Worm (Caenorhabditis elegans) whole organism, L3 larva: ENCODE data around the gene dpy-1.
A peak's percentile ranks its signal among the peaks of the same experiment; 100 is the strongest.

Experiments used
- R02D3.7 ChIP-seq: fragments of 150-350 bp; optimal IDR thresholded peaks from 2 replicates; lab custom pipeline; 2014; ENCODE audit warnings: missing biosample characterization, missing genetic modification characterization
- aly-2 ChIP-seq: fragments of 150-350 bp; optimal IDR thresholded peaks from 2 replicates; lab custom pipeline; 2014; ENCODE audit warnings: missing biosample characterization, missing genetic modification characterization
- ceh-28 ChIP-seq: fragments of 150-350 bp; optimal IDR thresholded peaks from 2 replicates; lab custom pipeline; 2014; ENCODE audit warnings: missing biosample characterization, missing genetic modification reagents, missing genetic modification characterization
- ceh-9 ChIP-seq: sonication (generic microtip); optimal IDR thresholded peaks from 2 replicates; lab custom pipeline; 2018; ENCODE audit warnings: missing biosample characterization, missing genetic modification characterization
- egl-27 ChIP-seq: sonication (generic microtip); optimal IDR thresholded peaks from 4 replicates; lab custom pipeline; 2017; ENCODE audit warnings: missing biosample characterization, missing genetic modification reagents, missing genetic modification characterization
- egl-5 ChIP-seq: fragments of 150-350 bp; optimal IDR thresholded peaks from 2 replicates; lab custom pipeline; 2017; ENCODE audit warnings: missing biosample characterization, missing genetic modification reagents, missing genetic modification characterization, inconsistent platforms
- elt-2 ChIP-seq: sonication (generic microtip); optimal IDR thresholded peaks from 2 replicates; lab custom pipeline; 2016; ENCODE audit warnings: missing genetic modification reagents, mild to moderate bottlenecking, missing genetic modification characterization, missing compliant biosample characterization
- elt-3 ChIP-seq, 3 experiments: fragments of 150-350 bp in 1 of 3; sonication (generic microtip) in 2 of 3; optimal IDR thresholded peaks; 2 replicates in 2 of 3; 4 replicates in 1 of 3; lab custom pipeline; 2014 to 2017; ENCODE audit warnings: missing biosample characterization in 3 of 3, missing genetic modification characterization in 3 of 3
- eor-1 ChIP-seq, 2 experiments: fragments of 150-350 bp; optimal IDR thresholded peaks; 2 replicates each; lab custom pipeline; 2014 to 2018; ENCODE audit warnings: missing biosample characterization in 2 of 2, missing genetic modification characterization in 2 of 2
- fkh-10 ChIP-seq: sonication (generic microtip); optimal IDR thresholded peaks from 2 replicates; lab custom pipeline; 2017; ENCODE audit warnings: missing biosample characterization, missing genetic modification reagents, missing genetic modification characterization
- hmg-11 ChIP-seq: sonication (generic microtip); optimal IDR thresholded peaks from 2 replicates; lab custom pipeline; 2016; ENCODE audit warnings: missing genetic modification characterization, missing compliant biosample characterization
- jun-1 ChIP-seq: fragments of 150-350 bp; optimal IDR thresholded peaks from 2 replicates; lab custom pipeline; 2014; ENCODE audit warnings: missing biosample characterization, missing genetic modification reagents, missing genetic modification characterization
- lin-15B ChIP-seq: fragments of 150-350 bp; optimal IDR thresholded peaks from 2 replicates; lab custom pipeline; 2014; ENCODE audit warnings: missing biosample characterization, missing genetic modification characterization
- lsy-12 ChIP-seq: sonication (generic microtip); optimal IDR thresholded peaks from 2 replicates; lab custom pipeline; 2016; ENCODE audit warnings: mild to moderate bottlenecking, missing genetic modification characterization, missing compliant biosample characterization
- mdl-1 ChIP-seq: fragments of 150-350 bp; optimal IDR thresholded peaks from 2 replicates; lab custom pipeline; 2014; ENCODE audit warnings: missing biosample characterization, missing genetic modification characterization
- mml-1 ChIP-seq: fragments of 150-350 bp; sonication (generic microtip); optimal IDR thresholded peaks from 3 replicates; lab custom pipeline; 2014; ENCODE audit warnings: missing biosample characterization, missing genetic modification characterization
- nfya-1 ChIP-seq: sonication (generic microtip); optimal IDR thresholded peaks from 2 replicates; lab custom pipeline; 2017; ENCODE audit warnings: missing genetic modification characterization, mild to moderate bottlenecking, missing compliant biosample characterization, antibody characterized with exemption, moderate library complexity; ENCODE audit not compliant: insufficient read depth
- nhr-23 ChIP-seq: fragments of 150-350 bp; optimal IDR thresholded peaks from 2 replicates; lab custom pipeline; 2014; ENCODE audit warnings: missing biosample characterization, missing genetic modification reagents, missing genetic modification characterization
- nhr-237 ChIP-seq: fragments of 150-350 bp; optimal IDR thresholded peaks from 2 replicates; lab custom pipeline; 2014; ENCODE audit warnings: missing biosample characterization, missing genetic modification characterization
- nhr-28 ChIP-seq: fragments of 150-350 bp; optimal IDR thresholded peaks from 2 replicates; lab custom pipeline; 2014; ENCODE audit warnings: missing biosample characterization, missing genetic modification characterization
- nhr-67 ChIP-seq: fragments of 150-350 bp; optimal IDR thresholded peaks from 2 replicates; lab custom pipeline; 2014; ENCODE audit warnings: missing biosample characterization, missing genetic modification characterization
- nhr-76 ChIP-seq: fragments of 150-350 bp; sonication (generic microtip); optimal IDR thresholded peaks from 5 replicates; lab custom pipeline; 2014; ENCODE audit warnings: missing biosample characterization, missing genetic modification characterization
- nhr-77 ChIP-seq: fragments of 150-350 bp; optimal IDR thresholded peaks from 2 replicates; lab custom pipeline; 2014; ENCODE audit warnings: missing biosample characterization, missing genetic modification characterization
- pha-4 ChIP-seq: fragments of 150-350 bp; optimal IDR thresholded peaks from 2 replicates; lab custom pipeline; 2014; ENCODE audit warnings: missing biosample characterization, missing genetic modification reagents, missing genetic modification characterization
- pqm-1 ChIP-seq: fragments of 150-350 bp; optimal IDR thresholded peaks from 2 replicates; lab custom pipeline; 2017; ENCODE audit warnings: missing biosample characterization, missing genetic modification characterization, inconsistent platforms
- sea-2 ChIP-seq: fragments of 150-350 bp; sonication (generic microtip); optimal IDR thresholded peaks from 4 replicates; lab custom pipeline; 2014; ENCODE audit warnings: missing biosample characterization, missing genetic modification reagents, missing genetic modification characterization
- snpc-4 ChIP-seq: fragments of 150-350 bp; optimal IDR thresholded peaks from 2 replicates; lab custom pipeline; 2014; ENCODE audit warnings: missing biosample characterization, missing genetic modification characterization
- zag-1 ChIP-seq: fragments of 150-350 bp; optimal IDR thresholded peaks from 2 replicates; lab custom pipeline; 2014; ENCODE audit warnings: missing biosample characterization, missing genetic modification characterization
- ztf-4 ChIP-seq: fragments of 150-350 bp; optimal IDR thresholded peaks from 2 replicates; lab custom pipeline; 2014; ENCODE audit warnings: missing biosample characterization, missing genetic modification characterization

dpy-1 gene

DNA sequence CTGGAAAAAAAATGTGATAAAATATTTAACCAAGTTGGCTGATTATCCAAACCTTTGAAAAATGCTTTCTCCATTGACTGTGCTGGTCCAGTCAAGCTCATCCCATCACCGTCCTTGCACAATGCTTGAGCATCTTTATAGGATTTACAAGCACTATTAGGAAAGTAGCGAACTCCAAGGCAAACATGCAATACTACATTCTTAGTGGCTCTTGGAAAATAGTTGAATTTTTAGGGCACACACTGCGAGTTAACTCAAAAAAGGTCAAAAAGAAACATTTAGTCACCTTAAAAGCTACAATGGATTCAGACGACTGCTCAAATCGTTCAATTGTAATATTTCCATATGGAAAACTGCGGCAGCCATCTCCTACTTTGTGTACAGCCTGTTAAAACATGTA, 6.3 kb upstream of the dpy-1 start, which contains the start of gene M01E10.3:
TSS of gene M01E10.3 (minus strand) at position 101 of the 400 bp plus-strand sequence.
- TF ChIP-seq ztf-4 (tag; lab: Kevin White, UChicago): no peak
- TF ChIP-seq ceh-9 (tag; lab: Kevin White, UChicago): no peak
- no peak for TF ChIP-seq pha-4 (tag; lab: Kevin White, UChicago)
- TF ChIP-seq snpc-4: no peak

DNA sequence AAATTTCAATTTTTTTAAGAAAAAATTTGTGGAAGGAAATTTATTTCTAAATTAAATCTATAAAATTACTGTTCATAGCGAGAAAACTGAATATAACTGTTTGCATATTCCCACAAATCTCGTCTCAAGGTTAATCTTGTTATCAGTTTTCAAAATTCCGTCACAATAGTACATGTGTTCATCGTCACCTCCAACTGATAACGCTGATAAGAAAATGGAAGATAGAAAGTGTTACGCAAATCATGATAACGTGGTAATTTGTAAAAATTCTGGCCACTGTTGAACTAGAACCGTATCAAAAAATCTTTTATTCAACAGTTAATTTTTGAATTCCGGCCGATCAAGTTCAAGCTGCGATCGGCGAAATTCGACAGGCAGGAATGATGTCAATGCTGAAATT, 5.6 kb upstream of the dpy-1 start:
- TF ChIP-seq pha-4 (tag; lab: Kevin White, UChicago): no peak
- TF ChIP-seq pqm-1 (tag; lab: Kevin White, UChicago): peak; percentile 80
- TF ChIP-seq elt-3 (tag; optimal IDR thresholded peaks at IDR 0.05; lab: Kevin White, UChicago): peak in 1 of 3 experiments; percentile 45
- peak; percentile 84 for TF ChIP-seq elt-2 (tag; lab: Kevin White, UChicago)

DNA sequence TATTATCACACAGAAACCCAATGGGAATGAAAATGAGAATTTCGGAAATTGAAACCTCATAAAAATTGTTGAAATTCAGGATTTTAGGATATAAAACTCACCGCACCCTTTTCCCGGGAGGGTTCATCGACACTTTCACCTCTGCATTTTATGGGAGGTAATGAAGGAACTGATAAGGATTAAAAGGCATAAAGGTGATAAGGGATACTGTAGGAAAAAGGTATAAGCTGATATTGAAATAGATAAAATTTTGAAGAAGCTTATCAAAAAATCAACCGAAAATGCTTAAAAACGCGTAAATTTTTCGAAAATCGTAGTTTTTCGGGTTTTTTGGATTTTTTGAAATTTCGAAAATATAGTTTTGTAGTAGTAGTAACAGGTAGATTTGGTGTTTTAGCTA, 2.7 kb upstream of the dpy-1 start:
- TF ChIP-seq pqm-1 (tag; lab: Kevin White, UChicago) (peak; percentile 25), elt-2 (tag; lab: Kevin White, UChicago) (peak; percentile 76), eor-1 (tag; optimal IDR thresholded peaks at IDR 0.05; lab: Kevin White, UChicago) (no peak), fkh-10 (GFP tag; lab: Kevin White, UChicago) (no peak)

DNA sequence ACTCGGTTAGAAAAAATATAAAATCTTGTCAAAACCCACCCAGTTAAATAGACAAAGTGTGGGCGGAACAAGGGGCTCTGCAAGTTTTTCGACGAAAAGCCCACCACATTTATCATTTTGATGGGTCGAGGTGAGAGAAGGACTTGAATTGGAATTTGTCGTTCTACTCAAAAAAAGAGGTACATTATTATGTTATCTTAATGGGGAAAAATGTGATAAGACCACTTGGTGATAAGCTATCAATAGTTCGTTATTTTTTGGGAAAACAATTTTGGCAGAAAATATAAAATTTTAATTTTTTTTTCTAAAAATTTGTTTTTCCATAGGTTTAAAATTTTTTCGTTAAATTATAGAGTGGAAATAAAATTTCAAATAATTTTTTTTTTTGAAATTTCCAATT, 2.0 kb upstream of the dpy-1 start:
- TF ChIP-seq elt-2 (tag; lab: Kevin White, UChicago): peak; percentile 52
- TF ChIP-seq nhr-77 (tag; lab: Kevin White, UChicago): no peak
- TF ChIP-seq ztf-4 (tag; lab: Kevin White, UChicago): no peak
- TF ChIP-seq nhr-237 (tag; lab: Kevin White, UChicago): no peak

DNA sequence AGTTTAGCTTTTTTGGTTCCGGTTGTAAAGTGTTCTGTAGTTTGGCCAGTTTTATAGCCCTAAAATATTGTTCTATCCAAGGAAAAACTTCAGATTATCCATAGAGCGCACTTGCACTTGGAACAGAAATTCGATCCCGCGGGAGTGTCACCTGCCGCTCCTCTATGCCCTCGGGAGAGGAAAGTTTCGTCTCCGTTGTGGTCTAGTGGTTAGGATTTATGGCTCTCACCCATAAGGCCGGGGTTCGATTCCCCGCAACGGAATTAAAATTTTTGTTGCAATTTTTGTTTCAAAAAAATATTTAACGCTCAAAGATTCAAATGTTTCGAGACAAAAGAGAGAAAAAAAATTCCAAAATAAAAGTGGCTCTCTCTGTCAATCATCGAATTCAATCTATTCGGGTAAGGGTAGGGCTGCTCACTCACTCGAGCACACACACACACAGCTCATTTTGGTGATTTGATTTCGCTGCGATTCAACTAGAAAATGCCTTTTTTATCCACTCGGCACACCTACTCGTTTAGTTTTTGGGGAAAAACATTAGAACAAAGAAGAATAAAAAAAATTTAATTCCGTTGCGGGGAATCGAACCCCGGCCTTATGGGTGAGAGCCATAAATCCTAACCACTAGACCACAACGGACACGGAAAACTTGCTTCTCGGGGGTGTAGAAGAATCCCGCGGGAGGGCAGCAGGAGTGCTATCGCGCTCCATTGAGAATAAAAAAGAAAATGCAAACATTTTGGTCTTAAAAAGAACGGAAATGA, 15.3 kb downstream of the dpy-1 start:
- TF ChIP-seq nhr-28 (tag; lab: Kevin White, UChicago): no peak
- no peak for TF ChIP-seq egl-5 (tag; lab: Kevin White, UChicago)
- TF ChIP-seq pha-4 (tag; lab: Kevin White, UChicago): peak; percentile 14
- peak; percentile 13 for TF ChIP-seq lin-15B (tag; lab: Kevin White, UChicago)
- peak; percentile 7 for TF ChIP-seq nhr-23

DNA sequence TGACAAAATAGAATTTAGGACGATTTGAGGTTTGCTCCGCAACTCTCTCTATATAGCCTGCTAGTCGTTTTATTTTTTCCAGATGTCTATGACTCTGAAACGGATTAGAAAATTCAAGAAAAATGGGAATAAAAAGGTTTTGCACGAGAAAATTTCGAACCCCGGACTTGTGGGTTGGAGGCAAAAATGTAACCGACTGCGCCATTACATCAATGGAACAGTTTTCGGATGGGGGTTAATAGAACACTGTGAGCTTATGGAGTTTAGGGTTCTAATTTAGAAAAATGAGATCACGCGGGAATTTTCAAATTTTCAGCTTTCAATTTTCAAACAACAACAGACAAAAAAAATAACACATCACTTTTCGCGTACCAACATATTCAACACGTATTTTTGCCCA, 16.1 kb downstream of the dpy-1 start:
- TF ChIP-seq fkh-10 (GFP tag; lab: Kevin White, UChicago) (no peak), nhr-67 (no peak), mdl-1 (no peak), ceh-28 (tag; lab: Kevin White, UChicago) (no peak), jun-1 (tag; lab: Kevin White, UChicago) (no peak), aly-2 (no peak), elt-2 (tag; lab: Kevin White, UChicago) (no peak), zag-1 (no peak), R02D3.7 (tag; lab: Kevin White, UChicago) (no peak), nhr-237 (tag; lab: Kevin White, UChicago) (no peak), egl-27 (tag; lab: Kevin White, UChicago) (no peak), lsy-12 (tag; lab: Kevin White, UChicago) (no peak), nfya-1 (tag; lab: Kevin White, UChicago) (no peak), snpc-4 (no peak), pqm-1 (tag; lab: Kevin White, UChicago) (no peak)
- TF ChIP-seq, all 47 proteins: peak for 0

DNA sequence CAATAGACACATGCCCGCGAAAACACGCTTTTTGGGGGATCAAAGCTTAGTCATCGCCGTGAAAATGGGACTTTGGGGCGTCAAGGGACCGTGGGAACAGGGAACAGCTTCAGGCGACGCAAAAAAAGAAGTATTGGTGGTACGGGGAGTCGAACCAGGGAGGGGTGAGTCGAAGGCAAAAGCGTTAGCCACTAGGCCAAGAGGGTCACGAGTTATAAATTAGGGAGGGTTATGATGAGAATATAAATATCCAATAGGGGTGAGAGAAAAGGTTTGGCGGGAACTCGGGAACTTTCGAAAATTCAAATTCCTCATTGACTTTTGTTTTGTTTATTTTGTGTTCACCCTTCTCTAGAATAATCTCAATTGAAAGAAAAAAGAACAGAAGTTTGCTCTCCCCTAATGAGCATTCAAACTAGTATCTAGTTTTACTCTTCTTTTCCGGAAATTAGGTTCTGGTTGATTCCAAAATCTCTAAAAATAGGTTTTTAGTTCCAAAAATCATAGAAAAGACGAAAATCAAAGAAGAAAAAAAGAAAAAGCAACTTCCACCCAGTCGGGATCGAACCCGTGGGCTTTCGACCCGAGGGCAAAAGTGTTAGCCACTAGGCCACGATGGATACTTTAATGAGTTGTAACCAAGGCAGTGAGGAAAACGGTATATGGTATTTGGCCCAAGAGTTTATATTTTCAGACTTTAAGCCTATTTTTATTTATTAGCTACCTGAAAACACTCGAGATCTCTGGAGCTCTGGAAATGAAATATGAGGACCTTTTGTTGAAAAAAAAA, 16.8 kb downstream of the dpy-1 start:
- TF ChIP-seq sea-2 (no peak), hmg-11 (no peak), mml-1 (tag; lab: Kevin White, UChicago) (no peak), aly-2 (no peak), nhr-76 (no peak), nhr-77 (tag; lab: Kevin White, UChicago) (no peak)
- TF ChIP-seq, all 47 proteins: peak for 0
